In the genomic region with DNA sequence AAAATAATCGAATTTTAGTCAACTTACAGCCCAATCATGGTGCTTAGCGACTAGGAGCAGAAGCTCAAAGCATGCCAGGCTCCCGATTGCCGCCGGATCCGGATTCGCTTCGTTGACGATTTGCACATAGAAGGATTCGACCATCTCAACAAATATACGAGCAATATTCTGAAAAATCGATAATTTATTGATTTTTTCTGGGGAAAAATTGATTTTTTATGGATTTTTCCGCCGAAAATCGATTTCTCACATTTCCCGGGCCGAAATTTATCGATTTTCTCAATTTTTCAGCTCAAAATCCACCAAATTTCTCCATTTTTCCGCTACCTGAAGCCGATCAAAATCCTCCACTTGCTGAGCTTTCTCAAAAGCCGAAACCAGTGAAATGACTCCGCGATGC, we compare ENCODE assay signal across 4 worm cellular contexts.
A peak's percentile ranks its signal among the peaks of the same experiment; 100 is the strongest.
TF ChIP-seq lines count a peak whose summit lies in the region.

No protein-coding gene starts in this region.

TF ChIP-seq in whole organism, L3 larva, 47 proteins besides CTCF, POLR2A, EP300 and RAD21:
- TF ChIP-seq lin-39 (tag; optimal IDR thresholded peaks at IDR 0.05; lab: Kevin White, UChicago) (no peak), ceh-28 (tag; optimal IDR thresholded peaks at IDR 0.05; lab: Kevin White, UChicago) (peak; percentile 82), nhr-77 (tag; optimal IDR thresholded peaks at IDR 0.05; lab: Kevin White, UChicago) (no peak), egl-27 (tag; optimal IDR thresholded peaks at IDR 0.05; lab: Kevin White, UChicago) (no peak), ceh-9 (tag; optimal IDR thresholded peaks at IDR 0.05; lab: Kevin White, UChicago) (no peak)

TF ChIP-seq in whole organism, L4 larva, 104 proteins besides CTCF, POLR2A, EP300 and RAD21:
- TF ChIP-seq ceh-32 (tag; optimal IDR thresholded peaks at IDR 0.05; lab: Kevin White, UChicago; ENCODE audit: poor library complexity): no peak
- peak; percentile 87 for TF ChIP-seq aha-1 (tag; lab: Kevin White, UChicago)
- peak; percentile 83 for TF ChIP-seq ceh-28 (tag; optimal IDR thresholded peaks at IDR 0.05; lab: Kevin White, UChicago)
- no peak for TF ChIP-seq nhr-102 (tag; optimal IDR thresholded peaks at IDR 0.05; lab: Kevin White, UChicago)
- TF ChIP-seq F26F4.8 (GFP tag; conservative IDR thresholded peaks at IDR 0.05; lab: Robert Waterston, UW): no peak
- no peak for TF ChIP-seq F37D6.2 (tag; optimal IDR thresholded peaks at IDR 0.05; lab: Kevin White, UChicago)
- no peak for TF ChIP-seq lin-38 (GFP tag; IDR thresholded peaks at IDR 0.05; lab: Robert Waterston, UW)

TF ChIP-seq in whole organism, late embryonic, 69 proteins besides CTCF, POLR2A, EP300 and RAD21:
- no peak for TF ChIP-seq npax-4 (tag; optimal IDR thresholded peaks at IDR 0.05; lab: Kevin White, UChicago)
- peak; percentile 35 for TF ChIP-seq ceh-48 (tag; optimal IDR thresholded peaks at IDR 0.05; lab: Kevin White, UChicago)

TF ChIP-seq in whole organism, midembryonic, 9 proteins besides CTCF, POLR2A, EP300 and RAD21:
- TF ChIP-seq ref-1 (GFP tag; conservative IDR thresholded peaks at IDR 0.05; lab: Robert Waterston, UW) (no peak), tab-1 (GFP tag; IDR thresholded peaks at IDR 0.05; lab: Robert Waterston, UW) (no peak), T22C8.4 (GFP tag; IDR thresholded peaks at IDR 0.05; lab: Robert Waterston, UW) (peak; percentile 70), cog-1 (tag; optimal IDR thresholded peaks at IDR 0.05; lab: Kevin White, UChicago) (no peak), flt-1 (GFP tag; IDR thresholded peaks at IDR 0.05; lab: Robert Waterston, UW) (no peak), ztf-29 (GFP tag; IDR thresholded peaks at IDR 0.05; lab: Robert Waterston, UW) (no peak), klf-2 (GFP tag; conservative IDR thresholded peaks at IDR 0.05; lab: Robert Waterston, UW) (no peak)
